Fruit fly (Drosophila melanogaster) whole organism, embryonic: ENCODE measurements around the gene fd19B.

Experiments used
- CG10274 ChIP-seq: fragments of 200-800 bp; sonication (Bioruptor generic); optimal IDR thresholded peaks from 3 replicates; lab custom pipeline; 2017; ENCODE audit warnings: missing biosample characterization, mild to moderate bottlenecking, missing genetic modification characterization
- CG15011 ChIP-seq: fragments of 200-800 bp; sonication (Bioruptor generic); optimal IDR thresholded peaks from 3 replicates; lab custom pipeline; 2018; ENCODE audit warnings: missing biosample characterization, mild to moderate bottlenecking, missing genetic modification characterization
- Gsc ChIP-seq: fragments of 200-800 bp; sonication (Bioruptor generic); IDR thresholded peaks from 2 replicates; pipeline ENCODE4 v1.3.6; 2022; ENCODE audit warnings: missing biosample characterization, missing genetic modification characterization
- Lpt ChIP-seq: fragments of >200 bp; optimal IDR thresholded peaks from 2 replicates; lab custom pipeline; 2018; ENCODE audit warnings: missing biosample characterization, missing genetic modification characterization
- NfI ChIP-seq: fragments of 200-800 bp; sonication (Bioruptor generic); optimal IDR thresholded peaks from 3 replicates; lab custom pipeline; 2018; ENCODE audit warnings: missing biosample characterization, mild to moderate bottlenecking, missing genetic modification characterization, moderate library complexity
- mirr ChIP-seq: fragments of 200-800 bp; sonication (Bioruptor generic); optimal IDR thresholded peaks from 3 replicates; lab custom pipeline; 2018; ENCODE audit warnings: missing biosample characterization, mild to moderate bottlenecking, missing genetic modification characterization
- nmo ChIP-seq: fragments of 200-800 bp; sonication (Bioruptor generic); optimal IDR thresholded peaks from 2 replicates; lab custom pipeline; 2018; ENCODE audit warnings: missing biosample characterization, mild to moderate bottlenecking, missing genetic modification characterization, moderate library complexity
- pnt ChIP-seq: fragments of 200-800 bp; sonication (Bioruptor generic); optimal IDR thresholded peaks from 3 replicates; lab custom pipeline; 2016; ENCODE audit warnings: missing biosample characterization, missing genetic modification characterization
- run ChIP-seq: fragments of 200-800 bp; sonication (Bioruptor generic); optimal IDR thresholded peaks from 3 replicates; lab custom pipeline; 2018; ENCODE audit warnings: missing biosample characterization, mild to moderate bottlenecking, missing genetic modification characterization

- TF ChIP-seq pnt (GFP tag; lab: Kevin White, UChicago) (no peak), run (tag; lab: Kevin White, UChicago) (no peak), NfI (no peak), Lpt (GFP tag; lab: Kevin White, UChicago) (no peak), Gsc (GFP tag; lab: Robert Waterston, UW) (no peak), CG10274 (no peak), CG15011 (GFP tag; lab: Kevin White, UChicago) (no peak), mirr (GFP tag; lab: Kevin White, UChicago) (no peak), nmo (no peak)
Observed at dm6 chrX:20122153-20122552, 29.9 kb upstream of the fd19B start, which contains the start of gene CG34331.
